Fruit fly (Drosophila melanogaster) whole organism, wandering third instar larva: Measurements from ENCODE around the gene CG1637.

Source experiments
- Hr78 ChIP-seq: fragments of >200 bp; optimal IDR thresholded peaks from 2 replicates; lab custom pipeline; 2017; ENCODE audit warnings: missing biosample characterization, missing genetic modification characterization
- Hr83 ChIP-seq: fragments of 200-300 bp; sonication (Bioruptor generic); optimal IDR thresholded peaks from 2 replicates; lab custom pipeline; 2016; ENCODE audit warnings: missing biosample characterization, mild to moderate bottlenecking, missing genetic modification characterization, moderate library complexity; ENCODE audit not compliant: poor library complexity, severe bottlenecking
- Myc ChIP-seq: fragments of >200 bp; optimal IDR thresholded peaks from 2 replicates; lab custom pipeline; 2017
- N ChIP-seq: fragments of >200 bp; optimal IDR thresholded peaks from 2 replicates; lab custom pipeline; 2018; ENCODE audit warnings: missing biosample characterization, missing external identifiers, missing genetic modification characterization
- lola ChIP-seq: fragments of >200 bp; optimal IDR thresholded peaks from 2 replicates; lab custom pipeline; 2017; ENCODE audit warnings: missing biosample characterization, missing genetic modification characterization
- psq ChIP-seq: fragments of 200-800 bp; sonication (Bioruptor generic); optimal IDR thresholded peaks from 3 replicates; lab custom pipeline; 2017; ENCODE audit warnings: missing biosample characterization, mild to moderate bottlenecking, missing genetic modification characterization, moderate library complexity
- sv ChIP-seq: fragments of 200-800 bp; sonication (Bioruptor generic); optimal IDR thresholded peaks from 3 replicates; lab custom pipeline; 2016; ENCODE audit warnings: missing biosample characterization, missing genetic modification characterization

DNA sequence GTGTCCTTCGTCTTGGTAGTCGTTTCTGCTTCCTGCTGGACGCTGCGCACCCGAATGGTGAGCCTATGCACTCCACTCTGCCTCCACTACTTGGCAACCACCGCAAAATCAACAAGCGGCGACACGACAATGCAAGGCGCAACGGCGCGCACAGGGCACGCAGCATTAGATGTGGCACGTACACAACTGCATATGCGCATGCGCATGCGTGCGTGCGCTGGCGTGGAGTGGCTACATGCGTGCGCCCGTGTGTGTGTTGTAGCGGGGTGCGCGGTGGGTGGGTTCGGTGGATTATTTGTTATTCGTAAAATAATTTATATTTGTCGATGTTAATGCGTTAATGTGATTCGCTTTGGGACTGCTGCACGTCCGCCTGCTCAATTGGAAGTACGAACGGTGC, 42.1 kb downstream of the CG1637 start:
- TF ChIP-seq psq (GFP tag; lab: Kevin White, UChicago) (no peak), sv (GFP tag; lab: Kevin White, UChicago) (no peak), Myc (lab: Kevin White, UChicago) (no peak), lola (no peak), Hr83 (no peak), Hr78 (no peak), N (GFP tag; lab: Kevin White, UChicago) (no peak)
